Worm (Caenorhabditis elegans): ENCODE results near the gene F32D8.4.

The F32D8.4 gene

ce11 chrV:10936681-10937080 is 43.3 kb upstream of the F32D8.4 start, which contains the start of gene F17C11.12:
TSS of gene F17C11.12 (minus strand) at chrV:10936920.
- TF ChIP-seq sea-2 (GFP tag; IDR thresholded peaks at IDR 0.05) (no peak), madf-3 (GFP tag; IDR thresholded peaks at IDR 0.05) (no peak), nhr-80 (tag; optimal IDR thresholded peaks at IDR 0.05) (peak; percentile 66), C06A6.2 (GFP tag; conservative IDR thresholded peaks at IDR 0.05) (no peak), lin-26 (GFP tag; IDR thresholded peaks at IDR 0.05) (no peak), madf-6 (GFP tag; IDR thresholded peaks at IDR 0.05) (no peak), F52B5.7 (tag; optimal IDR thresholded peaks at IDR 0.05) (no peak)

DNA sequence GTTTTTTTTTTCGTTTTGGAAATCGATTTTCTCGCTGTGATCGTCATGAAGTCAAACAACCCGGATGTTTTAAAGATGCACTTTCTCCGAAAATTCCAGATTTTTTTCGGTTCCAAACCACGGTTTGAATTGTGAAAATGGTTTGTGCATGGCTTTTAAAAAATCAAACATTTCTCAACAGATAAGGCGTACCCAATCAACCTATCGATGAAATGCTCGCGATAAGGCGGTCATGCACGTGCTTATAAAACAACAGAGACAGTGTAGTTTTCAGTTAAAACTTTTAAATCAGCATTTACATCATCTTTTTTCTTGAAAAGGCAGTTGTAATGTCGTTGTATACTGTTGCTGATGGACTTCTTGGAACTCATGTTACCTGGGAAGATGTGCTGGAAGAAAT is 39.1 kb upstream of the F32D8.4 start, which contains the start of gene F58B4.5:
F58B4.5 (plus strand) TSS at position 283 of the 400 bp plus-strand sequence.
- TF ChIP-seq T26A5.8 (tag; optimal IDR thresholded peaks at IDR 0.05) (no peak), hmg-1.2 (GFP tag; IDR thresholded peaks at IDR 0.05) (no peak), nhr-80 (tag; optimal IDR thresholded peaks at IDR 0.05) (peak; percentile 92), sea-2 (GFP tag; IDR thresholded peaks at IDR 0.05) (no peak)

DNA sequence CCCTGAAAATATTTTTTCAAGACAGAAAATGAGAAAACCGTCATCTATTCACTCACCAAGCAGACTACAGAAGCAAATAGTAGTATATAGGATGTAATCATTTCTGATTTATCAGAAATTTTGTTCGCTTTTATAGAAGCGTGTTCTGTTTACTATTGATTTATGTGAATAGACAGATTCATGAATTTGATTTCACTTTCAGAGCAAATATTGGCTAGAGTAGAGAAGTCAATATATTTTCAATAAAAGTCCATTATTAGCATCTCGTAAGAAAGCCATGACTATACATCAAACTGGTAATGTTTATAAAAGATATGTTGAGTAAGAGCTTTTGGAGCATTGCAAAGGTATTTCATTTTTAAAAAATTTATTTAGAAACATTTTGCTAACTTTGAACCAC is 37.8 kb upstream of the F32D8.4 start, which contains the start of gene scvp-1:
scvp-1 (minus strand) TSS at position 101 of the 400 bp plus-strand sequence.
- no peak for TF ChIP-seq attf-5 (GFP tag; optimal IDR thresholded peaks at IDR 0.05)
- no peak for TF ChIP-seq tlf-1 (GFP tag; optimal IDR thresholded peaks at IDR 0.05)
- no peak for TF ChIP-seq rec-8 (tag; optimal IDR thresholded peaks at IDR 0.05)
- no peak for TF ChIP-seq lir-1 (GFP tag; conservative IDR thresholded peaks at IDR 0.05)
- no peak for TF ChIP-seq hlh-12 (tag; optimal IDR thresholded peaks at IDR 0.05)
- no peak for TF ChIP-seq F33H1.4 (GFP tag; IDR thresholded peaks at IDR 0.05)
- no peak for TF ChIP-seq nhr-120 (GFP tag; IDR thresholded peaks at IDR 0.05)
- TF ChIP-seq K11D2.4 (GFP tag; IDR thresholded peaks at IDR 0.05), result no peak
- no peak for TF ChIP-seq ceh-40 (GFP tag; IDR thresholded peaks at IDR 0.05)

- no peak for TF ChIP-seq ztf-28 (GFP tag; IDR thresholded peaks at IDR 0.05)
- TF ChIP-seq mel-28 (tag; optimal IDR thresholded peaks at IDR 0.05; ENCODE audit: borderline replicate concordance), result no peak
- no peak for TF ChIP-seq repo-1 (tag; optimal IDR thresholded peaks at IDR 0.05)
- TF ChIP-seq F33H1.4 (GFP tag; IDR thresholded peaks at IDR 0.05), result no peak
- TF ChIP-seq zfh-2 (GFP tag; conservative IDR thresholded peaks at IDR 0.05), result no peak
Observed at ce11 chrV:10929511-10929910, 36.2 kb upstream of the F32D8.4 start, which contains the start of gene F58B4.3. TSS of gene F58B4.3 (plus strand) at chrV:10929811.

DNA sequence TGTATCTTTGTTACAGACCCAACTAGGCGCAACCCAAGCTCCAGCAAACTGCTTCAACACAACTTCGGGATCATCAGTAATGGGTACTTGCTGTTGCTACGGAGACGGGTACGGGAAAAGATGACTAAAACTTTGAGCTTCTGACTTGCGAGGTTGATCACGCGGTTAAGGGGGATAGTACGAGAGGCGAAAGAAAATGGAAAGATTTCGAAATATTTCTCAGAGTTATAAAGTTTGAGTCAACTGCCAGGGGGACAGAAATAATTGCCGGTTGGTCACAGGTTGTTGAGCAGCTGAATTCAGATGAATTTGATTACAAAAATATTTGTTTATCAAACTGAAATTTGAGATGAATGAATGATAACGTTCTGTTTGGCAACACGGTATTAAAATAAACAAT is 32.3 kb upstream of the F32D8.4 start:
- TF ChIP-seq dpl-1 (GFP tag; optimal IDR thresholded peaks at IDR 0.05) (no peak), bed-1 (GFP tag; IDR thresholded peaks at IDR 0.05) (no peak), D2030.7 (GFP tag; IDR thresholded peaks at IDR 0.05) (no peak), pbrm-1 (GFP tag; IDR thresholded peaks at IDR 0.05) (no peak), C17E4.6 (GFP tag; IDR thresholded peaks at IDR 0.05) (no peak), egrh-3 (GFP tag; IDR thresholded peaks at IDR 0.05) (no peak), sea-2 (GFP tag; IDR thresholded peaks at IDR 0.05) (no peak), ceh-27 (GFP tag; optimal IDR thresholded peaks at IDR 0.05) (no peak), let-526 (GFP tag; IDR thresholded peaks at IDR 0.05) (no peak), madf-3 (GFP tag; IDR thresholded peaks at IDR 0.05) (no peak), snpc-3.4 (tag; optimal IDR thresholded peaks at IDR 0.05) (no peak), Y79H2A.3 (GFP tag; conservative IDR thresholded peaks at IDR 0.05) (no peak), cebp-1 (GFP tag; IDR thresholded peaks at IDR 0.05) (no peak), cebp-1 (tag; optimal IDR thresholded peaks at IDR 0.05) (no peak)

Measured in whole organism, young adult.